Worm (Caenorhabditis elegans) whole organism, midembryonic: ENCODE data around the gene fbxb-118.

Experiments used
- T22C8.4 ChIP-seq: fragments of 200-800 bp; sonication (Bioruptor generic); IDR thresholded peaks from 2 replicates; pipeline ENCODE4 v1.3.6; 2022; ENCODE audit warnings: missing genetic modification characterization, missing compliant biosample characterization
- cog-1 ChIP-seq: sonication (generic microtip); optimal IDR thresholded peaks from 2 replicates; lab custom pipeline; 2016; ENCODE audit warnings: missing genetic modification characterization, missing compliant biosample characterization
- flt-1 ChIP-seq: fragments of 200-800 bp; sonication (Bioruptor generic); IDR thresholded peaks from 2 replicates; pipeline ENCODE4 v1.3.6; 2022; ENCODE audit warnings: missing genetic modification characterization, missing compliant biosample characterization
- klf-2 ChIP-seq: fragments of 200-800 bp; sonication (Bioruptor generic); conservative IDR thresholded peaks from 2 replicates; pipeline ENCODE4 v1.3.6; 2022; ENCODE audit warnings: missing genetic modification reagents, missing genetic modification characterization, missing compliant biosample characterization
- med-1 ChIP-seq: sonication (generic microtip); optimal IDR thresholded peaks from 2 replicates; lab custom pipeline; 2017; ENCODE audit warnings: missing genetic modification characterization, mild to moderate bottlenecking, missing compliant biosample characterization, antibody characterized with exemption, missing genetic modification reagents; ENCODE audit not compliant: insufficient read depth
- ref-1 ChIP-seq: fragments of 200-800 bp; sonication (Bioruptor generic); conservative IDR thresholded peaks from 2 replicates; pipeline ENCODE4 v1.3.6; 2022; ENCODE audit warnings: missing genetic modification reagents, missing genetic modification characterization, missing compliant biosample characterization
- ztf-23 ChIP-seq: fragments of 200-800 bp; sonication (Bioruptor generic); IDR thresholded peaks from 2 replicates; pipeline ENCODE4 v1.3.6; 2022; ENCODE audit warnings: missing genetic modification reagents, missing genetic modification characterization, missing compliant biosample characterization

ce11 chrII:4018617-4019016 is 45.3 kb downstream of the fbxb-118 start, which contains the start of gene K07D4.6:
- TF ChIP-seq med-1 (GFP tag; lab: Kevin White, UChicago) (no peak), flt-1 (GFP tag; lab: Robert Waterston, UW) (no peak), cog-1 (tag; lab: Kevin White, UChicago) (no peak), klf-2 (no peak), T22C8.4 (GFP tag; lab: Robert Waterston, UW) (no peak), ztf-23 (GFP tag; lab: Robert Waterston, UW) (no peak), ref-1 (GFP tag; lab: Robert Waterston, UW) (no peak)
